Fruit fly (Drosophila melanogaster): ENCODE results near the gene Fas3.

The Fas3 gene

DNA sequence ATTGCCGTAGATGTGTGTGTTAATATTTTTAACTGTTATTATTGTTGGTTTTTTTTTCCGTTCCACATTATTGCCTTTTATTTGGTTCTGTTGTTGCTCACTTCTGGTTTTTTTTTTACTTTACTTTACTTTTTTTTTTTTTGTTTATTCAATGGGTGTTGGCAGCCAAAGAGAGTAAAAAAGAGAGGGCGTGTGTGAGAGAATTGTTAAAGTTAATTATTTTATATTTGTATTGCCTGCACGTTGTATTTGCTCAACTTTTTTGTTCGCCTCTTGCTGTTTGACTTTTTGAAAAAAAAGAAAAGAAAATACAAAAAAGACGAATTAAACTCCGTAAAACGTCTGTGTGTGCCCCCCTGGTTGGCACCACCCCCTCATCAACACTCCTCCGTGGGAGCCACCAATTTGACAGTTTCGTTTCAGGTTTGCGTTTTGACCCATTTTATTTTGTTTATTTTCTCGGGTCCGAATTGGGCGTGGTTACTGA, 7.7 kb downstream of the Fas3 start:
- TF ChIP-seq usp (GFP tag; optimal IDR thresholded peaks at IDR 0.05) (no peak), EcR (GFP tag; optimal IDR thresholded peaks at IDR 0.05) (no peak), psq (optimal IDR thresholded peaks at IDR 0.05) (no peak), Dll (optimal IDR thresholded peaks at IDR 0.05) (no peak), pan (optimal IDR thresholded peaks at IDR 0.05) (no peak), CG8478 (optimal IDR thresholded peaks at IDR 0.05) (no peak)

DNA sequence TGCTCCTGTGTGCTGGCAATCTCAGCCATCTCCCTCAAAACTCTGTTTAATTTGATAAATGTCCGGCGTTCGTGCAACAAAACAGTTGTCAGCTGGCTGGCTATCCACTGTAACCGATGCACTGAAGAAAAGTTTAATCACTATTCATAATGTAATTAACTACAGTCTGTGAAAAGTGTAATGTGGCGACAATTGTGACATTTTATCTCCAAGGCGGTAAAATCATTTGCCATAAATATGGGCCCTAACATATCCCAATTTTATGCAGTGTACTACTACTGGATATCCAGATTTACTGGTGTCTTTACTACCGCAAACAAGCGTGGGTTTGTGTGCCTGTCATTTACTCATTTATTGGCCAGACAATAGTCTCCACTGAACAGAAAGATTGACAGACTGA, 8.8 kb downstream of the Fas3 start:
- TF ChIP-seq Dll (optimal IDR thresholded peaks at IDR 0.05) (no peak), CG8478 (optimal IDR thresholded peaks at IDR 0.05) (no peak), psq (optimal IDR thresholded peaks at IDR 0.05) (no peak), usp (GFP tag; optimal IDR thresholded peaks at IDR 0.05) (no peak), EcR (GFP tag; optimal IDR thresholded peaks at IDR 0.05) (no peak), pan (optimal IDR thresholded peaks at IDR 0.05) (no peak)

DNA sequence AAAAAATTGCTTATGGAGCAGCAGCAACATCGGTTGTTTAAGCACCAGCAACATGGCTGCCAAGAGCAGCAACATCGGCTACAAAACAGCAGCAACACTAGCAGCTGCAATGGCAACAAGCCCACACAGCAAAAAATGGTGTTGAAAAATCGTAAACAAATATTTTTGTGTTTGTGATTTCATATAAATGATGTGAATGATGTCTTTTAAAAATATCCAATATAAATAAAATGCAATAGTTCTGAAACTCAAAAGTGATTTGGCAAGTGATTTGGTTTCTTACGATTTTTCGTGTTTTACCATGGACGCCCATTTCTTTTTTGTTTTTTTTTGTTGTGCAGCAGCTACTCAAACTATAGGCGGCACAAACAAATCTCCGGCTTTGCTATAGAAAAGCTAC, 11.7 kb downstream of the Fas3 start:
- TF ChIP-seq usp (GFP tag; optimal IDR thresholded peaks at IDR 0.05): no peak
- no peak for TF ChIP-seq CG8478 (optimal IDR thresholded peaks at IDR 0.05)
- TF ChIP-seq EcR (GFP tag; optimal IDR thresholded peaks at IDR 0.05): no peak
- TF ChIP-seq Dll (optimal IDR thresholded peaks at IDR 0.05): no peak
- no peak for TF ChIP-seq psq (optimal IDR thresholded peaks at IDR 0.05)
- no peak for TF ChIP-seq pan (optimal IDR thresholded peaks at IDR 0.05)

DNA sequence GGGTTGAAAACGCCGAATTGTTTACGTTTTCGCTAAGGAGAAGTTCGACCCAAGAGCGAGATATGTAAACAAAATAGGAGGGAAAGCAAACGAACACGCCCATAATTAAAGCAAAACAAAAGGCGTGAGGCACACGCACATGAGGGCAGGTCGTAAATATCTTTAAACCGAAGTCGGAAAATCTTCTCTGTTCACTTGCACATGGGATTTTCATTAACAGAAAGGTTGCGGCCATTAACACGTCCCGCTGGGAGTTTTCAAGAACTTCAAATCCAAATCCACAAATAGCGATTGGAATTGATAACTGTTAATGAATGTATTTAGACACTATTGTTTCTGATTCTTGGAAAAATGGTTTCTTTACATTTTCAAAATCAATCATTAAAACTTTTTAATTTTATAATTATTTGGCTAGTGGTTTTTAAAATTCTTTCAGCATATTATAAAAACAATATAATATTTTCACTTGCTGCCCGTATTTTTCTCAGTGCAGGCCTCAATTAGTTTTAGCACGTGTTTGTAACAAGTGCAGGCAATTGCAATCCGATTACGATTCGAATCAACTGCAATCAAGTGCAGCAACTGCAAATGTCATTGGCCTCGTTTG, 14.0 kb downstream of the Fas3 start:
- TF ChIP-seq EcR (GFP tag; optimal IDR thresholded peaks at IDR 0.05) (no peak), psq (optimal IDR thresholded peaks at IDR 0.05) (no peak), Dll (optimal IDR thresholded peaks at IDR 0.05) (no peak), pan (optimal IDR thresholded peaks at IDR 0.05) (no peak), usp (GFP tag; optimal IDR thresholded peaks at IDR 0.05) (no peak), CG8478 (optimal IDR thresholded peaks at IDR 0.05) (no peak)

DNA sequence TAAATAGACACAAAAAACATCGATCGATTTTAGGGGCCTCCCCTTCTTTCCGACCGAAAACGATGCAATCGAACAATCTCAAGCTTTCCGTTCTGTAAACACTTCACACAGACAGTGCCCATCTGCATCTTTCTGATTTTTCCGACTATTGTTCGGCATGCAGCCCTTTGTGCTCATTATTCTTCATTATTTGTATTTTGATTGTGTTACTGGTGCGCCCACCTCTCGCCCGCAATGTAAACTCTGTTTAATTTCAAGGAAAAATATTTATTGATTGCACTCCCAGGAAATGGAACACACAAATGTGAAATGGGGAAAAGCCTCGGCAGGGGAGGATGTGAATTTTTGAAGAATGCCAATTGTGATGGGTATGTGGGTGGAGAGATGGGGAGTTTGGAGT, 15.7 kb downstream of the Fas3 start:
- TF ChIP-seq EcR (GFP tag; optimal IDR thresholded peaks at IDR 0.05) (no peak), usp (GFP tag; optimal IDR thresholded peaks at IDR 0.05) (no peak), Dll (optimal IDR thresholded peaks at IDR 0.05) (no peak), psq (optimal IDR thresholded peaks at IDR 0.05) (no peak), CG8478 (optimal IDR thresholded peaks at IDR 0.05) (no peak), pan (optimal IDR thresholded peaks at IDR 0.05) (no peak)

DNA sequence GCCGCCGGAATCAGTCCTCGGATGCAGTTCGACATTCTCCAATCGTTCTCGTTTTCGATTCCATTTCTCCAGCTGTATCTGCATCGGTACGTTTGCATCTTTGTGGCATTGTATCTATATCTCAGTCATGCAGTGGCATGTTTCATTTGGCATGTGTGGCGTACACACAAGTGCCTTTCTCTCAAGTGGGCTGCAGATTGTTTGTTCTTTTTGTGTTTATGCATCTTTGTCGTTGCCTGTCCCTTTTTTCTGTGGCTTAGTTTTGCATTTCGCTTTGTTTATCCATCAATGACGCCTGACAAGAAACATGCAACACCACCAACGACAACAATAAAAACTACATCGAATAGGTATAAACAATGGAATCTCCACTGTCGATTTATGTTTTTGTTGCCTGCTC, 16.6 kb downstream of the Fas3 start:
- TF ChIP-seq pan (optimal IDR thresholded peaks at IDR 0.05): no peak
- TF ChIP-seq psq (optimal IDR thresholded peaks at IDR 0.05): no peak
- no peak for TF ChIP-seq Dll (optimal IDR thresholded peaks at IDR 0.05)
- TF ChIP-seq CG8478 (optimal IDR thresholded peaks at IDR 0.05): no peak
- TF ChIP-seq EcR (GFP tag; optimal IDR thresholded peaks at IDR 0.05): no peak
- no peak for TF ChIP-seq usp (GFP tag; optimal IDR thresholded peaks at IDR 0.05)

DNA sequence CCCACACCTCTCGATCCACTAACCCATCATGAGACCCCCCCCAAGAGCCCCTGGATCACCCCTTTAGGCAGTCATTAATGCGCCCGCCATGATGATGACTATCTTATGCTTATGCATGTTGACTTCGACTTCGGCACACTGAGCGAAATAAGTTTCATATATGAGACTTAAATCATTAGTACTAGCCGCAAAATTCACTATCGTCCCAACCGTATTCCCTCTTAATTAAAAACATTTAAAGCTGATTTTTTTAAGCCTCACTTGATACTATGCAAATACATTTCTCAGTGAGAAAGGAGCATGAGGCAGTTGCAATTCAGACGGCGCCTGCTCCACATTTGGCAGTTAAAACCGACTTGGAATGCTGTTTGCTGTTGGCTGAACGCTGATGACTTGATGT, 21.0 kb downstream of the Fas3 start:
- no peak for TF ChIP-seq EcR (GFP tag; optimal IDR thresholded peaks at IDR 0.05)
- TF ChIP-seq usp (GFP tag; optimal IDR thresholded peaks at IDR 0.05): no peak
- TF ChIP-seq pan (optimal IDR thresholded peaks at IDR 0.05): no peak
- no peak for TF ChIP-seq Dll (optimal IDR thresholded peaks at IDR 0.05)
- TF ChIP-seq CG8478 (optimal IDR thresholded peaks at IDR 0.05): no peak
- no peak for TF ChIP-seq psq (optimal IDR thresholded peaks at IDR 0.05)

DNA sequence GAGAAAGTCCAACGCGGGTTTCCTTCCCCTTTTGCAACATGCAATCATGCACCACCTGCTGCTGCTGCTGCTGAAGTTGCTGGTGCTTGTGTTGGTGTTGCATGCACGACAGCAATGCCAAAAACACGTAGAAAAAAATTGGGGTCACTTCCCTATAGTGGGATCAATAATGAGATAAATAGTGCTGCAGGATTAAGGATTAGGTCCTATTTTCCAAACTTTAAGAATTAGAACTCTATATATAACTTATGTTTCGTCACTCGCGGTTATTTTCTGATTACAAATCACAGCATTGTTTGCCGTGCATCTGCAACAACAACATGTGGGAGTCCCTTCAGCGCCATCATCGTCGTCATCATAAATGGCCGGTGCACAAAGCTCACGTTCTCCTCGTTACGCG, 24.4 kb downstream of the Fas3 start:
- TF ChIP-seq CG8478 (optimal IDR thresholded peaks at IDR 0.05) (no peak), pan (optimal IDR thresholded peaks at IDR 0.05) (no peak), usp (GFP tag; optimal IDR thresholded peaks at IDR 0.05) (no peak), Dll (optimal IDR thresholded peaks at IDR 0.05) (no peak), EcR (GFP tag; optimal IDR thresholded peaks at IDR 0.05) (no peak), psq (optimal IDR thresholded peaks at IDR 0.05) (no peak)

DNA sequence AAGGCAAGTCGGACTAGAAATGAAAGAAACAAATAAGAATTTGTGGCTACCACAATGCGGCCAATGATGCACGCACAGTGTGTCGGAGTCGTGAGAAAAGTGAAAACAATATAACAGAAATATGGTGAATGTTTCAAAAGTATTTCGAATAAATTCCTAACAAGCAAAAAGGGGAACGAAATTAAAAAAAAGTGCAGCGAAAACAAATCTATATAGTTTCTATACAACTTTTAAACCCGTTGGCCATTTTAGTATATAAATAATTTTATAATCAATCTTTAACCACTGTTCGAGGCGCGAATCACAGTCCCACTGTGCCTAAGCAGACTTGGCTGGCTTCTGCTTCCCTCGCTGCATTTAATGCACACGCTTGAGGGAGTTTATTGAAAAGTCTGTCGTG, 25.3 kb downstream of the Fas3 start:
- TF ChIP-seq CG8478 (optimal IDR thresholded peaks at IDR 0.05): no peak
- no peak for TF ChIP-seq usp (GFP tag; optimal IDR thresholded peaks at IDR 0.05)
- no peak for TF ChIP-seq pan (optimal IDR thresholded peaks at IDR 0.05)
- TF ChIP-seq psq (optimal IDR thresholded peaks at IDR 0.05): no peak
- TF ChIP-seq EcR (GFP tag; optimal IDR thresholded peaks at IDR 0.05): no peak
- TF ChIP-seq Dll (optimal IDR thresholded peaks at IDR 0.05): no peak

DNA sequence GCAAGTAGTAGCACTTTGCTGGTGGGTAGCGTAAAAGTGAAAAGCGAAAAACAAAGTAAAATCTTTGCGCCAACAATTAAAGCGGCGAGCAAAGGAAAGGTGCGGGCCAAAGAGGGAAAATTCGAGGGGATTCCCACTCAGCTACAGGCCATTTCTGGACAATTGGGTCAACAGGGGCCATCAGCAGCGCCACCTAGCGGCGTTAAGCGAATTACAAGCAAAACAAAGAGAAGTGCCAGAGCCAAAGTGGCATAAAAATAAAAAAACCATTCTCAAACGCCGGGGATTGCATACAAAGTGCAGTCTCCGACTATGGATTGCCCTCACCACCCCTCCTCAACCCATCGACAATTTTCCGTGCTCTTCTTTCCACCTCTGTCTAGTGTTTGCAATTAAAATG, 28.0 kb downstream of the Fas3 start:
- TF ChIP-seq psq (optimal IDR thresholded peaks at IDR 0.05): no peak

DNA sequence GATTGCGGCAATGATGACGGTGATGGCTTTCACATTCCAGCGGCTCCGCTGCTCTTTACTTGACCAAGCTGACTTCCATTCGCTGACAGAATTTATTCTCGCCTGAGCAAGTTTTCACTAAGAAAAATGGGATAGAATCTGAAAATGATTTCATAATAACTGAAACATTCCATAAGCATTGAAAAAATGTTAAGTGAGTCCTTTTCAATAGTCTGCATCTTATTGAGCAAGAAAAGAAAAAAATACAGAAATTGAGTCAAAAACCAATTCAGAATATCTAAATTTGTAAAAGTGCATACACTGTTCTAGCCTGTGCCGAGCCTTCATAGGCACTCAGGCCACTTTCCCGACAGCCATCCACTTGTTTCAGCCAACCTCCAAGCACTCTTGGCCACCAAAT, 28.7 kb downstream of the Fas3 start:
- TF ChIP-seq pan (optimal IDR thresholded peaks at IDR 0.05) (no peak), Dll (optimal IDR thresholded peaks at IDR 0.05) (no peak), EcR (GFP tag; optimal IDR thresholded peaks at IDR 0.05) (no peak), CG8478 (optimal IDR thresholded peaks at IDR 0.05) (no peak)

DNA sequence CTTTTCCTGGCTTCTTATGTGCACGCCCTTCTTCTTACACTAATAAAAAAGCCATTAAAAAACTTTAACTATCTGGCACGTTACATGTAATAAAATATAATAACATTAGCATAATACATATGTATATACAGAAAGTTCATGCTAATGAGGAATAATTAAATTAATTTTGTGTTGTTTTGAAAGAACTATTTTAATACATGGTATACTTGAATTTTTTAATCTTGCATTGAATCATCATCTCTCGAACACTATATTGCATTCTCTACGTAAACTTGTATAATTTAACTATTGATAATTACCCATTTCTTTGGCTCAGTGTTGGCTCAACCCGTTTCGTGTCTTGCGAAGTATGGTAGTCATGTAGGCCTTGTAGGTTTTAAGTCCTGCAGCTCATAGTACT, 32.9 kb downstream of the Fas3 start:
- TF ChIP-seq EcR (GFP tag; optimal IDR thresholded peaks at IDR 0.05) (no peak), Dll (optimal IDR thresholded peaks at IDR 0.05) (no peak), usp (GFP tag; optimal IDR thresholded peaks at IDR 0.05) (no peak), CG8478 (optimal IDR thresholded peaks at IDR 0.05) (no peak), psq (optimal IDR thresholded peaks at IDR 0.05) (no peak), pan (optimal IDR thresholded peaks at IDR 0.05) (no peak)

DNA sequence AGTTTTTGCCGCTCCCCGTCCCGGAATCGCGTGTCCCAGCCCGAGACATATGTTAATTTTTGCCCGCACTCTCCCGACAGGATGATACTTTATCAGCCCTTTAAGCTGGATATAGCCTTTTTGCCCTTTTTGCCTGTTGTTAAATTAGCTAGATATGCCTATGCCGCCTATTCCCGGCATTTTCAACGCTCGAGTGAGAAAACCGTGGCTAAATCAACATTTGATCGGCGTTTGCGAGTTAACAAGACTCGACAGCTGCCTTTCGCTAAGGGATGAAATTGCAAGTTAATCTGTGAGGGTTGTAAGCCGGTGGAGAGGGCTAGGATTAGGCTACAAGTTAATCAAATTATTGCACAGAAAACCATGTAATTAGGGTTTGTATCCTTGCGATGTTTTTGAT, 35.6 kb downstream of the Fas3 start:
- TF ChIP-seq CG8478 (optimal IDR thresholded peaks at IDR 0.05) (no peak), pan (optimal IDR thresholded peaks at IDR 0.05) (no peak)

Data from whole organism.